Fruit fly (Drosophila melanogaster) whole organism, prepupa: ENCODE data around the gene CG8508.

Experiments
- CG10631 ChIP-seq: fragments of 200-800 bp; sonication (Bioruptor generic); optimal IDR thresholded peaks from 2 replicates; lab custom pipeline; 2016; ENCODE audit warnings: missing biosample characterization, missing genetic modification characterization
- CG11294 ChIP-seq: fragments of 200-800 bp; sonication (Bioruptor generic); IDR thresholded peaks from 2 replicates; pipeline ENCODE4 v1.3.6; 2022; ENCODE audit warnings: missing biosample characterization, missing genetic modification characterization
- CG16779 ChIP-seq: fragments of 200-800 bp; sonication (Bioruptor generic); optimal IDR thresholded peaks from 3 replicates; lab custom pipeline; 2017; ENCODE audit warnings: missing biosample characterization, mild to moderate bottlenecking, missing genetic modification characterization
- CG6808 ChIP-seq: fragments of 200-800 bp; sonication (Bioruptor generic); optimal IDR thresholded peaks from 3 replicates; lab custom pipeline; 2017; ENCODE audit warnings: missing biosample characterization, missing genetic modification characterization, mild to moderate bottlenecking, moderate library complexity, missing genetic modification reagents
- CG8319 ChIP-seq: fragments of 200-800 bp; sonication (Bioruptor generic); optimal IDR thresholded peaks from 3 replicates; lab custom pipeline; 2016; ENCODE audit warnings: missing biosample characterization, missing genetic modification characterization
- CG9139 ChIP-seq: fragments of 200-800 bp; sonication (Bioruptor generic); optimal IDR thresholded peaks from 3 replicates; lab custom pipeline; 2017; ENCODE audit warnings: missing biosample characterization, mild to moderate bottlenecking, missing genetic modification characterization
- Ets21C ChIP-seq: fragments of 200-800 bp; sonication (Bioruptor generic); optimal IDR thresholded peaks from 3 replicates; lab custom pipeline; 2016; ENCODE audit warnings: missing biosample characterization, missing genetic modification characterization
- Hr4 ChIP-seq: fragments of 200-800 bp; sonication (Bioruptor generic); optimal IDR thresholded peaks from 3 replicates; lab custom pipeline; 2016; ENCODE audit warnings: missing biosample characterization, missing genetic modification characterization
- esn ChIP-seq: fragments of 200-800 bp; sonication (Bioruptor generic); optimal IDR thresholded peaks from 2 replicates; lab custom pipeline; 2016; ENCODE audit warnings: missing biosample characterization, mild to moderate bottlenecking, missing genetic modification characterization, moderate library complexity
- spab ChIP-seq: fragments of 200-800 bp; sonication (Bioruptor generic); optimal IDR thresholded peaks from 2 replicates; lab custom pipeline; 2017; ENCODE audit warnings: missing biosample characterization, mild to moderate bottlenecking, missing genetic modification characterization, missing genetic modification reagents
- vri ChIP-seq: fragments of 200-800 bp; sonication (Bioruptor generic); optimal IDR thresholded peaks from 3 replicates; lab custom pipeline; 2016; ENCODE audit warnings: missing biosample characterization, mild to moderate bottlenecking, missing genetic modification characterization

DNA sequence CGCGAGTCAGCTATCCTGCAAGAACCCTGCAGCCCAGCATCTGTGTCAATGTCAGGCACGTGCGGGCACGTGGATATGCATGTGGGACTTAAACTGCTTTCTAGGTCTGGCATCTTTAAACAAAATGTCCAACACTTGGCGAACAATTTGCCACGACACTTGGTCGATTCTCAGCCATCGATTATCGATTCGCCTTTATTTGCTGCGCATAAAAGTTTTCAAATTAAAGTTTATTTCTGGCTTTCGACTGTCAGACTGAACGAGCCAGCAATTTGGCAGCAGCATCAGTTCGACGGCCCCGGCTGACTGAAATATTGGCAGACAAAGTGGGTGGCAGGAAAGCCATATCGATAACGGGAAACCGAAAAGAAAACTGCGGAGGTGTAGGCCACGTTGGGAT is 48.2 kb downstream of the CG8508 start:
- TF ChIP-seq Hr4 (GFP tag; lab: Kevin White, UChicago): no peak
- no peak for TF ChIP-seq spab (GFP tag; lab: Kevin White, UChicago)
- no peak for TF ChIP-seq CG10631 (GFP tag; lab: Kevin White, UChicago)
- TF ChIP-seq CG16779 (tag; lab: Kevin White, UChicago): no peak
- TF ChIP-seq CG9139 (GFP tag; lab: Kevin White, UChicago): no peak
- no peak for TF ChIP-seq CG6808 (GFP tag; lab: Kevin White, UChicago)
- TF ChIP-seq Ets21C (GFP tag; lab: Kevin White, UChicago): no peak
- no peak for TF ChIP-seq vri
- TF ChIP-seq CG8319 (GFP tag; lab: Kevin White, UChicago): no peak
- no peak for TF ChIP-seq CG11294
- no peak for TF ChIP-seq esn (GFP tag; lab: Kevin White, UChicago)
